Worm (Caenorhabditis elegans) whole organism, mixed stage, embryonic: Measurements from ENCODE around the gene rabx-5.

Source experiments
- ceh-83 ChIP-seq: fragments of 200-800 bp; sonication (Bioruptor generic); optimal IDR thresholded peaks from 2 replicates; lab custom pipeline; 2018; ENCODE audit warnings: mild to moderate bottlenecking, missing genetic modification characterization, missing compliant biosample characterization
- elt-1 ChIP-seq: sonication (generic microtip); optimal IDR thresholded peaks from 2 replicates; lab custom pipeline; 2017; ENCODE audit warnings: missing genetic modification characterization, mild to moderate bottlenecking, missing compliant biosample characterization, antibody characterized with exemption, moderate library complexity, borderline replicate concordance; ENCODE audit not compliant: insufficient read depth
- sem-2 ChIP-seq: fragments of 200-800 bp; sonication (Bioruptor generic); optimal IDR thresholded peaks from 2 replicates; lab custom pipeline; 2018; ENCODE audit warnings: mild to moderate bottlenecking, missing genetic modification characterization, missing compliant biosample characterization

- TF ChIP-seq elt-1 (tag; lab: Kevin White, UChicago) (no peak), sem-2 (GFP tag; lab: Kevin White, UChicago) (no peak), ceh-83 (no peak)
These were observed 7.2 kb downstream of the rabx-5 start, which contains the start of gene Y39A1A.24 for ce11 chrIII:10612333-10612732.
